Fruit fly (Drosophila melanogaster): ENCODE data around the gene CG3213.

CG3213 gene

DNA sequence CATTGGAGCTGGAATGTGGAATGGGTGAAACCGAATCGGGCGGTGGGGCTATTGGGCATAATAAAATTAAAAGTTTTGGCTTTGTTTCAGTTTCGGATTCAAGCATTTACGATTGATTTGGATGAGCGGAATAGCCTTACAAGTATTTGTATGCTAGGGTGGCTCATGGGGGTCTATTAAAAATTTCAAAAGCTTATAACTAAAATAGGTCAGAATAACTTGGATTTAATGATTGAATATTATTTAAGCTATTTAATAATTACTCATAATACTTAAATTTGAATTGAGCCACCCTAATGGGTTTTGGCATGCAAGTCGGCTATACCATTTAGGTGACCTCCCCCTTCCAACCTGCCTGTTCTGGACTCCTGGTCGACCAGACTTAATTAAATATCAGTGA, 40.2 kb upstream of the CG3213 start (continued):
- TF ChIP-seq hkb (optimal IDR thresholded peaks at IDR 0.05) = no peak
- TF ChIP-seq hkb (GFP tag; IDR thresholded peaks at IDR 0.05) = 0 out of 2 replicates have a peak, but pooled peaks have one; percentile 42
- TF ChIP-seq pan (optimal IDR thresholded peaks at IDR 0.05) = no peak
- peak in 1 of 2 experiments; percentile 44 for TF ChIP-seq pan (GFP tag; optimal IDR thresholded peaks at IDR 0.05 in 1 of 2, IDR thresholded peaks at IDR 0.05 in 1 of 2)
- TF ChIP-seq CG18619 (GFP tag; optimal IDR thresholded peaks at IDR 0.05) = no peak
- TF ChIP-seq Kr (GFP tag; optimal IDR thresholded peaks at IDR 0.05) = no peak
- TF ChIP-seq CG2875 (GFP tag; optimal IDR thresholded peaks at IDR 0.05) = no peak
- peak; percentile 31 for TF ChIP-seq unpg (GFP tag; optimal IDR thresholded peaks at IDR 0.05)
- peak; percentile 20 for TF ChIP-seq gcm (GFP tag; optimal IDR thresholded peaks at IDR 0.05)
- TF ChIP-seq CG32772 (GFP tag; IDR thresholded peaks at IDR 0.05) = no peak
- no peak for TF ChIP-seq CG3847 (GFP tag; IDR thresholded peaks at IDR 0.05)
- TF ChIP-seq CG4282 (GFP tag; optimal IDR thresholded peaks at IDR 0.05) = no peak
- no peak for TF ChIP-seq Camta (GFP tag; optimal IDR thresholded peaks at IDR 0.05)
- TF ChIP-seq inv (GFP tag; IDR thresholded peaks at IDR 0.05; ENCODE audit: partially characterized antibody) = no peak
- no peak for TF ChIP-seq Mrtf (GFP tag; IDR thresholded peaks at IDR 0.05)
- no peak for TF ChIP-seq CG4424 (GFP tag; optimal IDR thresholded peaks at IDR 0.05)
- TF ChIP-seq CTCF (GFP tag; optimal IDR thresholded peaks at IDR 0.05) = no peak
- TF ChIP-seq CG14014 (GFP tag; IDR thresholded peaks at IDR 0.05) = no peak
- no peak for TF ChIP-seq aop (GFP tag; IDR thresholded peaks at IDR 0.05)
- TF ChIP-seq grn (GFP tag; optimal IDR thresholded peaks at IDR 0.05) = no peak
- TF ChIP-seq Dref (GFP tag; IDR thresholded peaks at IDR 0.05) = no peak
- peak; percentile 10 for TF ChIP-seq CG12391 (tag; optimal IDR thresholded peaks at IDR 0.05)
- no peak for TF ChIP-seq CG16779 (GFP tag; IDR thresholded peaks at IDR 0.05)
- no peak for TF ChIP-seq lbe (GFP tag; optimal IDR thresholded peaks at IDR 0.05)
- no peak for TF ChIP-seq CG15601 (tag; optimal IDR thresholded peaks at IDR 0.05)
- no peak for TF ChIP-seq Six4 (GFP tag; optimal IDR thresholded peaks at IDR 0.05)
- TF ChIP-seq Dbx (GFP tag; IDR thresholded peaks at IDR 0.05) = no peak
- TF ChIP-seq CG7928 (GFP tag; optimal IDR thresholded peaks at IDR 0.05) = no peak
- no peak for TF ChIP-seq Ada2b (GFP tag; IDR thresholded peaks at IDR 0.05)
- TF ChIP-seq CG9797 (GFP tag; optimal IDR thresholded peaks at IDR 0.05) = no peak
- no peak for TF ChIP-seq CG2199 (GFP tag; IDR thresholded peaks at IDR 0.05)
- no peak for TF ChIP-seq nerfin-2 (GFP tag; IDR thresholded peaks at IDR 0.05; ENCODE audit: partially characterized antibody)
- TF ChIP-seq Deaf1 (tag; optimal IDR thresholded peaks at IDR 0.05) = no peak
- no peak for TF ChIP-seq CG3995 (GFP tag; optimal IDR thresholded peaks at IDR 0.05)
- TF ChIP-seq HLHmδ (GFP tag; optimal IDR thresholded peaks at IDR 0.05) = no peak
- peak; percentile 46; the same call in 1 of the 3 replicates for TF ChIP-seq ci (GFP tag; IDR thresholded peaks at IDR 0.05)
- TF ChIP-seq Doc3 (GFP tag; IDR thresholded peaks at IDR 0.05; ENCODE audit: partially characterized antibody) = no peak
- no peak for TF ChIP-seq Xbp1 (GFP tag; optimal IDR thresholded peaks at IDR 0.05)
- TF ChIP-seq CG14441 (GFP tag; IDR thresholded peaks at IDR 0.05) = 0 out of 2 replicates have a peak, but pooled peaks have one; percentile 25
- peak; percentile 3 for TF ChIP-seq Sox100B (GFP tag; optimal IDR thresholded peaks at IDR 0.05)
- TF ChIP-seq CG2120 (GFP tag; optimal IDR thresholded peaks at IDR 0.05) = no peak
- no peak for TF ChIP-seq tna (GFP tag; IDR thresholded peaks at IDR 0.05; ENCODE audit: partially characterized antibody)
- TF ChIP-seq CG14667 (GFP tag; IDR thresholded peaks at IDR 0.05) = no peak
- TF ChIP-seq Elba2 (GFP tag; optimal IDR thresholded peaks at IDR 0.05) = no peak
- TF ChIP-seq Side (GFP tag; optimal IDR thresholded peaks at IDR 0.05) = no peak
- TF ChIP-seq Scr (GFP tag; IDR thresholded peaks at IDR 0.05; ENCODE audit: partially characterized antibody) = no peak
- TF ChIP-seq Max (GFP tag; optimal IDR thresholded peaks at IDR 0.05) = no peak
- no peak for TF ChIP-seq HLH4C (GFP tag; IDR thresholded peaks at IDR 0.05; ENCODE audit: partially characterized antibody)
- no peak for TF ChIP-seq CG10147 (GFP tag; optimal IDR thresholded peaks at IDR 0.05)
- TF ChIP-seq CG11504 (tag; optimal IDR thresholded peaks at IDR 0.05) = peak; percentile 7
- TF ChIP-seq CG31224 (GFP tag; IDR thresholded peaks at IDR 0.05) = no peak
- peak; percentile 50 for TF ChIP-seq gem (tag; optimal IDR thresholded peaks at IDR 0.05)
- TF ChIP-seq Ets97D (GFP tag; optimal IDR thresholded peaks at IDR 0.05) = no peak

Data from whole organism, embryonic.